Fruit fly (Drosophila melanogaster) whole organism, embryonic: ENCODE results near the gene Ythdc1.

ENCODE experiments used
- Antp ChIP-seq: fragments of 200-800 bp; sonication (Bioruptor generic); optimal IDR thresholded peaks from 3 replicates; lab custom pipeline; 2016; ENCODE audit warnings: missing biosample characterization, missing genetic modification characterization
- Bdp1 ChIP-seq: fragments of 200-800 bp; sonication (Bioruptor generic); optimal IDR thresholded peaks from 3 replicates; lab custom pipeline; 2016; ENCODE audit warnings: missing biosample characterization, missing genetic modification characterization
- CG11093 ChIP-seq: fragments of 200-800 bp; sonication (Bioruptor generic); IDR thresholded peaks from 3 replicates; pipeline ENCODE4 v1.3.6; 2022; ENCODE audit warnings: missing biosample characterization, missing genetic modification characterization
- CG11723 ChIP-seq: fragments of 200-800 bp; sonication (Bioruptor generic); optimal IDR thresholded peaks from 2 replicates; lab custom pipeline; 2017; ENCODE audit warnings: missing biosample characterization, mild to moderate bottlenecking, missing genetic modification characterization
- CG14050 ChIP-seq: fragments of 200-800 bp; sonication (Bioruptor generic); IDR thresholded peaks from 3 replicates; pipeline ENCODE4 v1.3.6; 2022; ENCODE audit warnings: missing biosample characterization, missing genetic modification characterization
- CG14667 ChIP-seq: fragments of 200-800 bp; sonication (Bioruptor generic); IDR thresholded peaks from 2 replicates; pipeline ENCODE4 v1.3.6; 2022; ENCODE audit warnings: missing biosample characterization, missing genetic modification characterization
- CG14710 ChIP-seq: fragments of 200-800 bp; sonication (Bioruptor generic); optimal IDR thresholded peaks from 3 replicates; lab custom pipeline; 2019; ENCODE audit warnings: missing biosample characterization, mild to moderate bottlenecking, missing genetic modification characterization, moderate library complexity
- CG15601 ChIP-seq: fragments of 200-800 bp; sonication (Bioruptor generic); optimal IDR thresholded peaks from 3 replicates; lab custom pipeline; 2019; ENCODE audit warnings: missing biosample characterization, mild to moderate bottlenecking, missing genetic modification characterization, moderate library complexity
- CG15696 ChIP-seq: fragments of 200-800 bp; sonication (Bioruptor generic); optimal IDR thresholded peaks from 2 replicates; lab custom pipeline; 2019; ENCODE audit warnings: missing biosample characterization, mild to moderate bottlenecking, missing genetic modification characterization, moderate library complexity
- CG1602 ChIP-seq: fragments of 200-800 bp; sonication (Bioruptor generic); optimal IDR thresholded peaks from 3 replicates; lab custom pipeline; 2016; ENCODE audit warnings: missing biosample characterization, missing genetic modification characterization
- CG1647 ChIP-seq: fragments of 200-800 bp; sonication (Bioruptor generic); optimal IDR thresholded peaks from 3 replicates; lab custom pipeline; 2016; ENCODE audit warnings: missing biosample characterization, missing genetic modification characterization
- CG16863 ChIP-seq: fragments of 200-800 bp; sonication (Bioruptor generic); optimal IDR thresholded peaks from 3 replicates; lab custom pipeline; 2016; ENCODE audit warnings: missing biosample characterization, missing genetic modification characterization
- CG17186 ChIP-seq: fragments of 200-800 bp; sonication (Bioruptor generic); optimal IDR thresholded peaks from 3 replicates; lab custom pipeline; 2017; ENCODE audit warnings: missing biosample characterization, missing genetic modification reagents, missing genetic modification characterization
- CG2129 ChIP-seq: fragments of 200-800 bp; sonication (Bioruptor generic); IDR thresholded peaks from 2 replicates; pipeline ENCODE4 v1.3.6; 2022; ENCODE audit warnings: missing biosample characterization, missing genetic modification characterization; ENCODE audit not compliant: partially characterized antibody
- CG30431 ChIP-seq: fragments of 200-800 bp; sonication (Bioruptor generic); optimal IDR thresholded peaks from 2 replicates; lab custom pipeline; 2017; ENCODE audit warnings: missing biosample characterization, missing genetic modification characterization
- CG3281 ChIP-seq: fragments of 200-800 bp; sonication (Bioruptor generic); optimal IDR thresholded peaks from 3 replicates; lab custom pipeline; 2017; ENCODE audit warnings: missing biosample characterization, mild to moderate bottlenecking, missing genetic modification characterization
- CG3995 ChIP-seq: fragments of 200-800 bp; sonication (Bioruptor generic); optimal IDR thresholded peaks from 3 replicates; lab custom pipeline; 2016; ENCODE audit warnings: missing biosample characterization, missing genetic modification characterization
- CG6765 ChIP-seq: fragments of 200-800 bp; sonication (Bioruptor generic); optimal IDR thresholded peaks from 3 replicates; lab custom pipeline; 2017; ENCODE audit warnings: missing biosample characterization, mild to moderate bottlenecking, missing genetic modification characterization
- CG7357 ChIP-seq: fragments of 200-800 bp; sonication (Bioruptor generic); IDR thresholded peaks from 3 replicates; pipeline ENCODE4 v1.3.6; 2022; ENCODE audit warnings: missing biosample characterization, missing genetic modification characterization
- CG8765 ChIP-seq: fragments of 200-800 bp; sonication (Bioruptor generic); IDR thresholded peaks from 2 replicates; pipeline ENCODE4 v1.3.6; 2022; ENCODE audit warnings: missing biosample characterization, missing genetic modification characterization
- CG8924 ChIP-seq: fragments of 200-800 bp; optimal IDR thresholded peaks from 3 replicates; lab custom pipeline; 2019; ENCODE audit warnings: missing biosample characterization, mild to moderate bottlenecking, missing genetic modification characterization, moderate library complexity
- CG8944 ChIP-seq: fragments of 200-800 bp; sonication (Bioruptor generic); optimal IDR thresholded peaks from 3 replicates; lab custom pipeline; 2016; ENCODE audit warnings: missing biosample characterization, missing genetic modification characterization
- CG9932 ChIP-seq: fragments of 200-800 bp; sonication (Bioruptor generic); IDR thresholded peaks from 2 replicates; pipeline ENCODE4 v1.3.6; 2022; ENCODE audit warnings: missing biosample characterization, missing genetic modification characterization
- CkIIα-i1 ChIP-seq: fragments of 200-800 bp; sonication (Bioruptor generic); IDR thresholded peaks from 2 replicates; pipeline ENCODE4 v1.3.6; 2022; ENCODE audit warnings: missing biosample characterization, missing genetic modification characterization
- D19B ChIP-seq: fragments of 200-800 bp; sonication (Bioruptor generic); optimal IDR thresholded peaks from 2 replicates; lab custom pipeline; 2017; ENCODE audit warnings: missing biosample characterization, mild to moderate bottlenecking, missing genetic modification characterization
- Eip74EF ChIP-seq, 2 experiments: fragments of 200-800 bp in 1 of 2; fragments of >200 bp in 1 of 2; sonication (Bioruptor generic) in 1 of 2; optimal IDR thresholded peaks; 2 replicates each; lab custom pipeline; 2017 to 2019; ENCODE audit warnings: missing biosample characterization in 2 of 2, missing genetic modification characterization in 2 of 2, mild to moderate bottlenecking in 1 of 2, moderate library complexity in 1 of 2
- Hr51 ChIP-seq, 2 experiments: fragments of 200-800 bp; sonication (Bioruptor generic); optimal IDR thresholded peaks; 2 replicates in 1 of 2; 3 replicates in 1 of 2; lab custom pipeline; 2016 to 2018; ENCODE audit warnings: missing biosample characterization in 2 of 2, missing genetic modification characterization in 2 of 2, mild to moderate bottlenecking in 1 of 2, moderate library complexity in 1 of 2
- Hsf ChIP-seq: fragments of 200-800 bp; sonication (Bioruptor generic); optimal IDR thresholded peaks from 3 replicates; lab custom pipeline; 2016; ENCODE audit warnings: missing biosample characterization, missing genetic modification characterization
- Mad ChIP-seq: fragments of 200-800 bp; sonication (Bioruptor generic); optimal IDR thresholded peaks from 2 replicates; lab custom pipeline; 2016; ENCODE audit warnings: missing biosample characterization, missing genetic modification characterization
- Mrtf ChIP-seq: fragments of 200-800 bp; sonication (Bioruptor generic); IDR thresholded peaks from 3 replicates; pipeline ENCODE4 v1.3.6; 2022; ENCODE audit warnings: missing biosample characterization, missing genetic modification characterization
- Oli ChIP-seq: fragments of 200-800 bp; sonication (Bioruptor generic); optimal IDR thresholded peaks from 2 replicates; lab custom pipeline; 2018; ENCODE audit warnings: missing biosample characterization, mild to moderate bottlenecking, missing genetic modification characterization, moderate library complexity
- Pdp1 ChIP-seq, 2 experiments: fragments of 200-800 bp; sonication (Bioruptor generic); optimal IDR thresholded peaks; 3 replicates each; lab custom pipeline; 2016; ENCODE audit warnings: missing biosample characterization in 2 of 2, missing genetic modification characterization in 2 of 2, mild to moderate bottlenecking in 1 of 2, moderate library complexity in 1 of 2
- Ravus ChIP-seq: fragments of 200-800 bp; sonication (Bioruptor generic); IDR thresholded peaks from 2 replicates; pipeline ENCODE4 v1.3.6; 2022; ENCODE audit warnings: missing biosample characterization, missing genetic modification characterization
- Sin3A ChIP-seq: fragments of >200 bp; optimal IDR thresholded peaks from 2 replicates; lab custom pipeline; 2018
- ab ChIP-seq: fragments of 200-800 bp; sonication (Bioruptor generic); optimal IDR thresholded peaks from 2 replicates; lab custom pipeline; 2016; ENCODE audit warnings: missing biosample characterization, missing genetic modification characterization
- ato ChIP-seq: fragments of 200-800 bp; sonication (Bioruptor generic); IDR thresholded peaks from 2 replicates; pipeline ENCODE4 v1.3.6; 2022; ENCODE audit warnings: missing biosample characterization, missing genetic modification characterization; ENCODE audit not compliant: partially characterized antibody
- bcd ChIP-seq: fragments of 200-800 bp; sonication (Bioruptor generic); optimal IDR thresholded peaks from 2 replicates; lab custom pipeline; 2017; ENCODE audit warnings: missing biosample characterization, mild to moderate bottlenecking, missing genetic modification characterization
- en ChIP-seq: fragments of 200-800 bp; sonication (Bioruptor generic); optimal IDR thresholded peaks from 2 replicates; lab custom pipeline; 2016; ENCODE audit warnings: missing biosample characterization, missing genetic modification characterization
- esg ChIP-seq: fragments of 200-800 bp; sonication (Bioruptor generic); conservative IDR thresholded peaks from 2 replicates; pipeline ENCODE4 v1.3.6; 2022; ENCODE audit warnings: missing biosample characterization, missing genetic modification characterization
- gro ChIP-seq: fragments of 200-800 bp; sonication (Bioruptor generic); optimal IDR thresholded peaks from 2 replicates; lab custom pipeline; 2016; ENCODE audit warnings: missing biosample characterization, missing genetic modification characterization
- ind ChIP-seq: fragments of 200-800 bp; sonication (Bioruptor generic); optimal IDR thresholded peaks from 3 replicates; lab custom pipeline; 2016; ENCODE audit warnings: missing biosample characterization, missing genetic modification characterization
- ken ChIP-seq: fragments of 200-800 bp; sonication (Bioruptor generic); IDR thresholded peaks from 3 replicates; pipeline ENCODE4 v1.3.6; 2022; ENCODE audit warnings: missing biosample characterization, missing genetic modification characterization
- nerfin-1 ChIP-seq: fragments of 200-800 bp; sonication (Bioruptor generic); optimal IDR thresholded peaks from 3 replicates; lab custom pipeline; 2019; ENCODE audit warnings: missing biosample characterization, mild to moderate bottlenecking, missing genetic modification characterization, moderate library complexity
- slou ChIP-seq: fragments of 200-800 bp; sonication (Bioruptor generic); optimal IDR thresholded peaks from 3 replicates; lab custom pipeline; 2016; ENCODE audit warnings: missing biosample characterization, missing genetic modification characterization
- toy ChIP-seq: fragments of 200-800 bp; sonication (Bioruptor generic); IDR thresholded peaks from 2 replicates; pipeline ENCODE4 v1.3.6; 2022; ENCODE audit warnings: missing biosample characterization, missing genetic modification characterization
- tx ChIP-seq: fragments of 200-800 bp; sonication (Bioruptor generic); optimal IDR thresholded peaks from 2 replicates; lab custom pipeline; 2016; ENCODE audit warnings: missing biosample characterization, missing genetic modification characterization
- yki ChIP-seq: fragments of >200 bp; optimal IDR thresholded peaks from 3 replicates; lab custom pipeline; 2018
- zen ChIP-seq: fragments of 200-800 bp; sonication (Bioruptor generic); optimal IDR thresholded peaks from 3 replicates; lab custom pipeline; 2018; ENCODE audit warnings: missing biosample characterization, mild to moderate bottlenecking, missing genetic modification characterization, moderate library complexity
- zf30C ChIP-seq: fragments of 200-800 bp; sonication (Bioruptor generic); optimal IDR thresholded peaks from 3 replicates; lab custom pipeline; 2018; ENCODE audit warnings: missing biosample characterization, mild to moderate bottlenecking, missing genetic modification characterization

Ythdc1 gene

dm6 chr3L:3418207-3419086 is 44.5 kb upstream of the Ythdc1 start (continued):
- TF ChIP-seq Bdp1 (GFP tag; lab: Kevin White, UChicago), result peak; percentile 41
- peak; percentile 36 for TF ChIP-seq slou (GFP tag; lab: Kevin White, UChicago)
- TF ChIP-seq CG14667 (GFP tag; lab: Robert Waterston, UW), result peak; percentile 74; the same call in 1 of the 2 replicates
- TF ChIP-seq CG6765 (GFP tag; lab: Kevin White, UChicago), result peak; percentile 79
- TF ChIP-seq Pdp1 (GFP tag; optimal IDR thresholded peaks at IDR 0.05; lab: Kevin White, UChicago), result peak; percentile 43 to 52
- peak; percentile 36 for TF ChIP-seq CG30431
- peak; percentile 26 for TF ChIP-seq CG1647 (GFP tag; lab: Kevin White, UChicago)
- peak; percentile 51 for TF ChIP-seq Hsf (GFP tag; lab: Kevin White, UChicago)
- TF ChIP-seq Oli, result peak; percentile 69
- peak; percentile 78 for TF ChIP-seq CG9932
- no peak for TF ChIP-seq yki (lab: Kevin White, UChicago)
- peak; percentile 79 for TF ChIP-seq esg (GFP tag; lab: Robert Waterston, UW)
- TF ChIP-seq CG16863, result peak; percentile 47
- TF ChIP-seq CG3281 (GFP tag; lab: Kevin White, UChicago), result peak; percentile 69
- TF ChIP-seq ato (GFP tag; lab: Robert Waterston, UW), result 0 out of 2 replicates have a peak, but pooled peaks have one; percentile 32
- TF ChIP-seq nerfin-1 (tag; lab: Kevin White, UChicago), result peak; percentile 19
- no peak for TF ChIP-seq zen (tag; lab: Kevin White, UChicago)
- no peak for TF ChIP-seq Antp
- TF ChIP-seq zf30C (GFP tag; lab: Kevin White, UChicago), result no peak
- TF ChIP-seq en (GFP tag; lab: Kevin White, UChicago), result no peak
- TF ChIP-seq CG11723 (GFP tag; lab: Kevin White, UChicago), result peak; percentile 65
- peak; percentile 62 for TF ChIP-seq Mad (GFP tag; lab: Kevin White, UChicago)
- TF ChIP-seq CG7357 (GFP tag; lab: Robert Waterston, UW), result peak; percentile 47; the same call in 2 of the 3 replicates
- TF ChIP-seq tx, result peak; percentile 55
- TF ChIP-seq Mrtf, result peak; percentile 76; the same call in 2 of the 3 replicates
- TF ChIP-seq CG15696 (tag; lab: Kevin White, UChicago), result no peak
- peak; percentile 57 for TF ChIP-seq CG8924 (tag; lab: Kevin White, UChicago)
- TF ChIP-seq CG1602 (GFP tag; lab: Kevin White, UChicago), result peak; percentile 11
- TF ChIP-seq ken, result peak; percentile 72; the same call in 1 of the 3 replicates
- no peak for TF ChIP-seq CG2129 (GFP tag; lab: Robert Waterston, UW)
- TF ChIP-seq CG3995 (GFP tag; lab: Kevin White, UChicago), result peak; percentile 24
- TF ChIP-seq Sin3A, result no peak
- TF ChIP-seq CG17186 (GFP tag; lab: Kevin White, UChicago), result peak; percentile 9
- TF ChIP-seq CG8944 (GFP tag; lab: Kevin White, UChicago), result peak; percentile 30
- TF ChIP-seq CkIIα-i1 (GFP tag; lab: Robert Waterston, UW), result no peak
- peak; percentile 32 for TF ChIP-seq CG15601 (tag; lab: Kevin White, UChicago)
- no peak for TF ChIP-seq toy (GFP tag; lab: Robert Waterston, UW)
- TF ChIP-seq D19B (GFP tag; lab: Kevin White, UChicago), result peak; percentile 65
- TF ChIP-seq CG8765 (GFP tag; lab: Robert Waterston, UW), result peak; percentile 46; the same call in 1 of the 2 replicates
- TF ChIP-seq Ravus (GFP tag; lab: Robert Waterston, UW), result peak; percentile 58
- peak; percentile 3 for TF ChIP-seq CG14710 (tag; lab: Kevin White, UChicago)
- TF ChIP-seq CG14050 (GFP tag; lab: Robert Waterston, UW), result peak; percentile 76
- TF ChIP-seq gro, result peak; percentile 80
- TF ChIP-seq Hr51 (GFP tag; optimal IDR thresholded peaks at IDR 0.05; lab: Kevin White, UChicago), result peak; percentile 59 to 78
- TF ChIP-seq ind (GFP tag; lab: Kevin White, UChicago), result peak; percentile 61
- TF ChIP-seq Eip74EF (GFP tag; optimal IDR thresholded peaks at IDR 0.05; lab: Kevin White, UChicago), result peak in 1 of 2 experiments; percentile 79
- no peak for TF ChIP-seq ab
- peak; percentile 61; the same call in 1 of the 3 replicates for TF ChIP-seq CG11093 (GFP tag; lab: Robert Waterston, UW)
- peak; percentile 63 for TF ChIP-seq bcd (GFP tag; lab: Kevin White, UChicago)
